Comparison of ENCODE assay signal across 5 fruit fly cellular contexts in genomic region chr2L:8042645-8043281, dm6.
TF ChIP-seq lines count a peak whose summit lies in the region.

TSS of gene RpL36A (minus strand) at chr2L:8042909.

- peak; percentile 42 for TF ChIP-seq CTCF in whole organism, embryonic (GFP tag; optimal IDR thresholded peaks at IDR 0.05; lab: Kevin White, UChicago)

TF ChIP-seq in whole organism, adult, 20 proteins besides CTCF, POLR2A, EP300 and RAD21:
- TF ChIP-seq cnc (optimal IDR thresholded peaks at IDR 0.05; lab: Kevin White, UChicago) (no peak), CG11617 (GFP tag; optimal IDR thresholded peaks at IDR 0.05; lab: Kevin White, UChicago) (peak; percentile 65), CG33017 (tag; optimal IDR thresholded peaks at IDR 0.05; lab: Kevin White, UChicago) (peak; percentile 40), tj (GFP tag; optimal IDR thresholded peaks at IDR 0.05; lab: Kevin White, UChicago) (peak; percentile 1), Crg-1 (GFP tag; optimal IDR thresholded peaks at IDR 0.05; lab: Kevin White, UChicago) (peak; percentile 35), toe (GFP tag; optimal IDR thresholded peaks at IDR 0.05; lab: Kevin White, UChicago) (no peak), CG14711 (tag; optimal IDR thresholded peaks at IDR 0.05; lab: Kevin White, UChicago) (peak; percentile 40), bab1 (GFP tag; optimal IDR thresholded peaks at IDR 0.05; lab: Kevin White, UChicago) (peak; percentile 71), Clk (GFP tag; optimal IDR thresholded peaks at IDR 0.05; lab: Kevin White, UChicago) (no peak), ovo (GFP tag; optimal IDR thresholded peaks at IDR 0.05; lab: Kevin White, UChicago) (peak; percentile 41), CG1620 (GFP tag; optimal IDR thresholded peaks at IDR 0.05; lab: Kevin White, UChicago) (peak; percentile 70), CG12768 (GFP tag; optimal IDR thresholded peaks at IDR 0.05; lab: Kevin White, UChicago) (no peak), CG7045 (GFP tag; optimal IDR thresholded peaks at IDR 0.05; lab: Kevin White, UChicago) (no peak), kay (GFP tag; lab: Kevin White, UChicago; ENCODE audit: borderline replicate concordance) (no peak), CG7101 (tag; optimal IDR thresholded peaks at IDR 0.05; lab: Kevin White, UChicago) (peak; percentile 75), Mnt (GFP tag; optimal IDR thresholded peaks at IDR 0.05; lab: Kevin White, UChicago) (peak; percentile 7)

TF ChIP-seq in whole organism, embryonic, 481 proteins besides CTCF, POLR2A, EP300 and RAD21 (continues in another document):
- peak; percentile 62 for TF ChIP-seq caup (GFP tag; optimal IDR thresholded peaks at IDR 0.05; lab: Kevin White, UChicago; ENCODE audit: severe bottlenecking)
- peak; percentile 59 for TF ChIP-seq CHES-1-like (GFP tag; optimal IDR thresholded peaks at IDR 0.05; lab: Kevin White, UChicago)
- peak; percentile 30 for TF ChIP-seq CG8388 (GFP tag; optimal IDR thresholded peaks at IDR 0.05; lab: Kevin White, UChicago)
- TF ChIP-seq pita (GFP tag; optimal IDR thresholded peaks at IDR 0.05; lab: Kevin White, UChicago), result no peak
- no peak for TF ChIP-seq CG4617 (GFP tag; optimal IDR thresholded peaks at IDR 0.05; lab: Kevin White, UChicago; ENCODE audit: borderline replicate concordance)
- no peak for TF ChIP-seq fu2 (GFP tag; optimal IDR thresholded peaks at IDR 0.05; lab: Kevin White, UChicago)
- TF ChIP-seq CG12219 (GFP tag; optimal IDR thresholded peaks at IDR 0.05; lab: Kevin White, UChicago), result peak; percentile 65
- no peak for TF ChIP-seq Nf-YC (tag; optimal IDR thresholded peaks at IDR 0.05; lab: Kevin White, UChicago)
- peak; percentile 28 for TF ChIP-seq nerfin-1 (tag; optimal IDR thresholded peaks at IDR 0.05; lab: Kevin White, UChicago)
- TF ChIP-seq Max (GFP tag; optimal IDR thresholded peaks at IDR 0.05; lab: Kevin White, UChicago), result peak; percentile 20
- peak; percentile 36 for TF ChIP-seq CG2202 (tag; optimal IDR thresholded peaks at IDR 0.05; lab: Kevin White, UChicago)
- peak; percentile 69 for TF ChIP-seq CG12391 (tag; optimal IDR thresholded peaks at IDR 0.05; lab: Kevin White, UChicago)
- TF ChIP-seq eyg (GFP tag; optimal IDR thresholded peaks at IDR 0.05; lab: Kevin White, UChicago), result peak; percentile 49
- TF ChIP-seq Hmr (GFP tag; optimal IDR thresholded peaks at IDR 0.05; lab: Kevin White, UChicago), result peak; percentile 78
- peak; percentile 44 for TF ChIP-seq kah (GFP tag; optimal IDR thresholded peaks at IDR 0.05; lab: Kevin White, UChicago)
- TF ChIP-seq TFAM (GFP tag; optimal IDR thresholded peaks at IDR 0.05; lab: Kevin White, UChicago), result no peak
- TF ChIP-seq D19A (tag; optimal IDR thresholded peaks at IDR 0.05; lab: Kevin White, UChicago), result no peak
- TF ChIP-seq al (GFP tag; IDR thresholded peaks at IDR 0.05; lab: Robert Waterston, UW), result 0 out of 2 replicates have a peak, but pooled peaks have one; percentile 23

TF ChIP-seq in whole organism, prepupa, 60 proteins besides CTCF, POLR2A, EP300 and RAD21 (continues in another document):
- no peak for TF ChIP-seq CG32006 (GFP tag; optimal IDR thresholded peaks at IDR 0.05; lab: Kevin White, UChicago)
- no peak for TF ChIP-seq fd59A (GFP tag; optimal IDR thresholded peaks at IDR 0.05; lab: Kevin White, UChicago)
- no peak for TF ChIP-seq ss (GFP tag; optimal IDR thresholded peaks at IDR 0.05; lab: Kevin White, UChicago)
- TF ChIP-seq CG9139 (GFP tag; optimal IDR thresholded peaks at IDR 0.05; lab: Kevin White, UChicago), result no peak
- no peak for TF ChIP-seq pdm3 (GFP tag; optimal IDR thresholded peaks at IDR 0.05; lab: Kevin White, UChicago)
- TF ChIP-seq Ets21C (GFP tag; optimal IDR thresholded peaks at IDR 0.05; lab: Kevin White, UChicago), result no peak
- TF ChIP-seq cyc (GFP tag; optimal IDR thresholded peaks at IDR 0.05; lab: Kevin White, UChicago), result peak; percentile 32
- no peak for TF ChIP-seq Sox14 (GFP tag; optimal IDR thresholded peaks at IDR 0.05; lab: Kevin White, UChicago)
- TF ChIP-seq CG1621 (tag; optimal IDR thresholded peaks at IDR 0.05; lab: Kevin White, UChicago), result peak; percentile 39
- no peak for TF ChIP-seq CG3919 (GFP tag; optimal IDR thresholded peaks at IDR 0.05; lab: Kevin White, UChicago)
- no peak for TF ChIP-seq Smox (GFP tag; optimal IDR thresholded peaks at IDR 0.05; lab: Kevin White, UChicago)
- peak; percentile 65 for TF ChIP-seq CG6854 (GFP tag; optimal IDR thresholded peaks at IDR 0.05; lab: Kevin White, UChicago)
- no peak for TF ChIP-seq Eip93F (GFP tag; optimal IDR thresholded peaks at IDR 0.05; lab: Kevin White, UChicago)
- TF ChIP-seq CG3032 (tag; optimal IDR thresholded peaks at IDR 0.05; lab: Kevin White, UChicago), result no peak
- TF ChIP-seq fkh (GFP tag; optimal IDR thresholded peaks at IDR 0.05; lab: Kevin White, UChicago), result no peak
- no peak for TF ChIP-seq Gug (GFP tag; IDR thresholded peaks at IDR 0.05; lab: Robert Waterston, UW)
- TF ChIP-seq achi (GFP tag; optimal IDR thresholded peaks at IDR 0.05; lab: Kevin White, UChicago), result peak; percentile 100
- peak; percentile 65 for TF ChIP-seq esn (GFP tag; optimal IDR thresholded peaks at IDR 0.05; lab: Kevin White, UChicago)
- TF ChIP-seq Met (GFP tag; optimal IDR thresholded peaks at IDR 0.05; lab: Kevin White, UChicago), result no peak
- TF ChIP-seq topi (GFP tag; optimal IDR thresholded peaks at IDR 0.05; lab: Kevin White, UChicago), result no peak
- TF ChIP-seq dsx (GFP tag; optimal IDR thresholded peaks at IDR 0.05; lab: Kevin White, UChicago; ENCODE audit: poor library complexity, severe bottlenecking), result no peak

TF ChIP-seq in whole organism, pupa, 21 proteins besides CTCF, POLR2A, EP300 and RAD21:
- TF ChIP-seq Ets98B (GFP tag; IDR thresholded peaks at IDR 0.05; lab: Robert Waterston, UW) (peak; percentile 28; the same call in 1 of the 2 replicates), CG8159 (tag; optimal IDR thresholded peaks at IDR 0.05; lab: Kevin White, UChicago) (peak; percentile 18), CG12605 (GFP tag; IDR thresholded peaks at IDR 0.05; lab: Robert Waterston, UW) (no peak; the same call in 1 of the 2 replicates), CG34367 (tag; optimal IDR thresholded peaks at IDR 0.05; lab: Kevin White, UChicago) (peak; percentile 12), CG15710 (tag; optimal IDR thresholded peaks at IDR 0.05; lab: Kevin White, UChicago) (peak; percentile 34), fd96Ca (GFP tag; IDR thresholded peaks at IDR 0.05; lab: Robert Waterston, UW) (peak; percentile 34; the same call in 1 of the 3 replicates), Snoo (tag; optimal IDR thresholded peaks at IDR 0.05; lab: Kevin White, UChicago) (peak; percentile 6), rn (GFP tag; IDR thresholded peaks at IDR 0.05; lab: Robert Waterston, UW) (no peak), gl (tag; optimal IDR thresholded peaks at IDR 0.05; lab: Kevin White, UChicago) (peak; percentile 33)

TF ChIP-seq in whole organism, wandering third instar larva, 38 proteins besides CTCF, POLR2A, EP300 and RAD21:
- TF ChIP-seq HLH106 (tag; optimal IDR thresholded peaks at IDR 0.05; lab: Kevin White, UChicago) (peak; percentile 17), rgr (GFP tag; optimal IDR thresholded peaks at IDR 0.05; lab: Kevin White, UChicago) (no peak), Sp1 (GFP tag; optimal IDR thresholded peaks at IDR 0.05; lab: Kevin White, UChicago) (peak; percentile 67), Abd-B (GFP tag; optimal IDR thresholded peaks at IDR 0.05; lab: Kevin White, UChicago) (no peak), h (GFP tag; optimal IDR thresholded peaks at IDR 0.05; lab: Kevin White, UChicago) (peak; percentile 50), Rel (GFP tag; optimal IDR thresholded peaks at IDR 0.05; lab: Kevin White, UChicago) (no peak), Rel (tag; optimal IDR thresholded peaks at IDR 0.05; lab: Kevin White, UChicago) (peak; percentile 50), foxo (GFP tag; optimal IDR thresholded peaks at IDR 0.05; lab: Kevin White, UChicago) (peak in 1 of 2 experiments; percentile 45), CG9705 (GFP tag; optimal IDR thresholded peaks at IDR 0.05; lab: Kevin White, UChicago) (peak; percentile 25), OdsH (GFP tag; optimal IDR thresholded peaks at IDR 0.05; lab: Kevin White, UChicago) (peak; percentile 35), sv (GFP tag; optimal IDR thresholded peaks at IDR 0.05; lab: Kevin White, UChicago) (peak; percentile 16), psq (GFP tag; optimal IDR thresholded peaks at IDR 0.05; lab: Kevin White, UChicago) (peak; percentile 1)
